Worm (Caenorhabditis elegans) whole organism, L1 larva: ENCODE measurements around the gene oma-1.
A peak's percentile ranks its signal among the peaks of the same experiment; 100 is the strongest.

Source experiments
- C04F5.9 ChIP-seq: sonication (generic microtip); optimal IDR thresholded peaks from 2 replicates; lab custom pipeline; 2016; ENCODE audit warnings: missing genetic modification characterization, missing compliant biosample characterization
- C16A3.4 ChIP-seq: fragments of 150-350 bp; optimal IDR thresholded peaks from 2 replicates; lab custom pipeline; 2014; ENCODE audit warnings: missing biosample characterization, missing genetic modification characterization
- ceh-63 ChIP-seq: fragments of 200-800 bp; sonication (Bioruptor generic); optimal IDR thresholded peaks from 2 replicates; lab custom pipeline; 2018; ENCODE audit warnings: mild to moderate bottlenecking, missing genetic modification characterization, missing compliant biosample characterization
- ceh-88 ChIP-seq: fragments of 200-800 bp; sonication (Bioruptor generic); IDR thresholded peaks from 2 replicates; pipeline ENCODE4 v1.3.6; 2022; ENCODE audit warnings: missing genetic modification characterization, missing compliant biosample characterization
- dsc-1 ChIP-seq: sonication (generic microtip); optimal IDR thresholded peaks from 2 replicates; lab custom pipeline; 2016; ENCODE audit warnings: mild to moderate bottlenecking, missing genetic modification characterization, missing compliant biosample characterization
- efl-1 ChIP-seq, 4 experiments: fragments of 150-350 bp; optimal IDR thresholded peaks in 3 of 4; peaks in 1 of 4; 1 replicate in 1 of 4; 2 replicates in 3 of 4; lab custom pipeline; 2014; ENCODE audit warnings: missing biosample characterization in 2 of 4, missing genetic modification characterization in 2 of 4, missing genetic modification reagents in 2 of 4
- efl-3 ChIP-seq: fragments of 200-800 bp; sonication (Bioruptor generic); optimal IDR thresholded peaks from 2 replicates; lab custom pipeline; 2018; ENCODE audit warnings: mild to moderate bottlenecking, missing genetic modification characterization, missing compliant biosample characterization
- egl-27 ChIP-seq, 2 experiments: fragments of 150-350 bp in 1 of 2; sonication (generic microtip); optimal IDR thresholded peaks; 3 replicates each; lab custom pipeline; 2017 to 2018; ENCODE audit warnings: missing biosample characterization in 2 of 2, missing genetic modification characterization in 2 of 2, missing genetic modification reagents in 2 of 2
- elt-2 ChIP-seq: sonication (generic microtip); optimal IDR thresholded peaks from 2 replicates; lab custom pipeline; 2016; ENCODE audit warnings: missing genetic modification characterization, mild to moderate bottlenecking, inconsistent platforms, missing compliant biosample characterization, missing genetic modification reagents
- ets-5 ChIP-seq: fragments of 200-800 bp; sonication (Bioruptor generic); IDR thresholded peaks from 2 replicates; pipeline ENCODE4 v1.3.6; 2022; ENCODE audit warnings: missing genetic modification characterization, missing compliant biosample characterization
- fkh-4 ChIP-seq: sonication (generic microtip); optimal IDR thresholded peaks from 2 replicates; lab custom pipeline; 2016; ENCODE audit warnings: missing compliant biosample characterization, missing genetic modification characterization, borderline replicate concordance
- fkh-8 ChIP-seq: sonication (generic microtip); optimal IDR thresholded peaks from 2 replicates; lab custom pipeline; 2016; ENCODE audit warnings: mild to moderate bottlenecking, missing genetic modification characterization, missing compliant biosample characterization
- hlh-17 ChIP-seq: fragments of 200-800 bp; sonication (Bioruptor generic); optimal IDR thresholded peaks from 2 replicates; lab custom pipeline; 2018; ENCODE audit warnings: missing genetic modification characterization, mild to moderate bottlenecking, missing compliant biosample characterization, moderate library complexity, borderline replicate concordance
- hlh-4 ChIP-seq: sonication (generic microtip); optimal IDR thresholded peaks from 2 replicates; lab custom pipeline; 2016; ENCODE audit warnings: mild to moderate bottlenecking, missing genetic modification characterization, missing compliant biosample characterization
- isw-1 ChIP-seq: fragments of 200-800 bp; sonication (Bioruptor generic); IDR thresholded peaks from 2 replicates; pipeline ENCODE4 v1.3.6; 2022; ENCODE audit warnings: missing genetic modification characterization, missing compliant biosample characterization
- lin-13 ChIP-seq: fragments of 150-350 bp; optimal IDR thresholded peaks from 2 replicates; lab custom pipeline; 2014; ENCODE audit warnings: missing biosample characterization, missing genetic modification reagents, missing genetic modification characterization
- lin-14 ChIP-seq: fragments of 200-800 bp; sonication (Bioruptor generic); optimal IDR thresholded peaks from 2 replicates; lab custom pipeline; 2018; ENCODE audit warnings: mild to moderate bottlenecking, missing genetic modification characterization, moderate library complexity, missing compliant biosample characterization
- lin-39 ChIP-seq: fragments of 150-350 bp; optimal IDR thresholded peaks from 2 replicates; lab custom pipeline; 2014; ENCODE audit warnings: missing biosample characterization, missing genetic modification reagents, missing genetic modification characterization
- mdl-1 ChIP-seq, 2 experiments: fragments of 150-350 bp; optimal IDR thresholded peaks; 2 replicates each; lab custom pipeline; 2014 to 2017; ENCODE audit warnings: missing biosample characterization in 2 of 2, missing genetic modification characterization in 2 of 2, inconsistent platforms in 1 of 2
- nhr-11 ChIP-seq: fragments of 150-350 bp; optimal IDR thresholded peaks from 2 replicates; lab custom pipeline; 2014; ENCODE audit warnings: missing biosample characterization, missing genetic modification characterization
- nhr-237 ChIP-seq: fragments of 150-350 bp; optimal IDR thresholded peaks from 2 replicates; lab custom pipeline; 2014; ENCODE audit warnings: missing biosample characterization, missing genetic modification characterization
- nhr-71 ChIP-seq: sonication (generic microtip); optimal IDR thresholded peaks from 2 replicates; lab custom pipeline; 2016; ENCODE audit warnings: mild to moderate bottlenecking, missing genetic modification characterization, moderate library complexity, missing compliant biosample characterization
- nhr-77 ChIP-seq: fragments of 150-350 bp; optimal IDR thresholded peaks from 2 replicates; lab custom pipeline; 2014; ENCODE audit warnings: missing biosample characterization, missing genetic modification characterization
- nhr-85 ChIP-seq: sonication (generic microtip); peaks from one replicate; lab custom pipeline; 2016; ENCODE audit warnings: missing genetic modification characterization, inconsistent platforms, missing compliant biosample characterization
- nhr-90 ChIP-seq: sonication (generic microtip); optimal IDR thresholded peaks from 2 replicates; lab custom pipeline; 2016; ENCODE audit warnings: mild to moderate bottlenecking, missing genetic modification characterization, missing compliant biosample characterization; ENCODE audit not compliant: poor library complexity
- pag-3 ChIP-seq: sonication (generic microtip); optimal IDR thresholded peaks from 2 replicates; lab custom pipeline; 2017; ENCODE audit warnings: missing genetic modification characterization, mild to moderate bottlenecking, missing compliant biosample characterization, antibody characterized with exemption, borderline replicate concordance; ENCODE audit not compliant: insufficient read depth
- rnt-1 ChIP-seq: sonication (generic microtip); optimal IDR thresholded peaks from 2 replicates; lab custom pipeline; 2016; ENCODE audit warnings: mild to moderate bottlenecking, missing genetic modification characterization, moderate library complexity, missing compliant biosample characterization
- skn-1 ChIP-seq: fragments of 150-350 bp; optimal IDR thresholded peaks from 2 replicates; lab custom pipeline; 2014; ENCODE audit warnings: missing biosample characterization, missing genetic modification characterization
- snu-23 ChIP-seq: sonication (generic microtip); optimal IDR thresholded peaks from 2 replicates; lab custom pipeline; 2016; ENCODE audit warnings: missing genetic modification characterization, missing compliant biosample characterization
- sptf-1 ChIP-seq: fragments of 150-350 bp; optimal IDR thresholded peaks from 2 replicates; lab custom pipeline; 2014; ENCODE audit warnings: missing biosample characterization, missing genetic modification characterization
- swsn-7 ChIP-seq: sonication (generic microtip); optimal IDR thresholded peaks from 2 replicates; lab custom pipeline; 2016; ENCODE audit warnings: missing genetic modification characterization, missing compliant biosample characterization
- tlp-1 ChIP-seq: fragments of 150-350 bp; optimal IDR thresholded peaks from 2 replicates; lab custom pipeline; 2014; ENCODE audit warnings: missing biosample characterization, missing genetic modification characterization
- unc-130 ChIP-seq: fragments of 150-350 bp; optimal IDR thresholded peaks from 2 replicates; lab custom pipeline; 2017; ENCODE audit warnings: missing biosample characterization, missing genetic modification characterization, inconsistent platforms
- vab-15 ChIP-seq: sonication (generic microtip); optimal IDR thresholded peaks from 2 replicates; lab custom pipeline; 2017; ENCODE audit warnings: missing genotype, mild to moderate bottlenecking, missing genetic modification characterization, missing compliant biosample characterization
- xbp-1 ChIP-seq: sonication (generic microtip); optimal IDR thresholded peaks from 2 replicates; lab custom pipeline; 2016; ENCODE audit warnings: missing genetic modification characterization, missing compliant biosample characterization
- zag-1 ChIP-seq: fragments of 150-350 bp; optimal IDR thresholded peaks from 2 replicates; lab custom pipeline; 2014; ENCODE audit warnings: missing biosample characterization, missing genetic modification characterization

oma-1 gene

ce11 chrIV:8888525-8889026 lies at the start of gene oma-1:
TSS of gene oma-1 (plus strand) at chrIV:8888976.
- TF ChIP-seq dsc-1 (tag; lab: Kevin White, UChicago): no peak
- peak; percentile 35 for TF ChIP-seq nhr-85 (tag; lab: Kevin White, UChicago)
- no peak for TF ChIP-seq fkh-8 (tag; lab: Kevin White, UChicago)

- TF ChIP-seq hlh-4 (tag; lab: Kevin White, UChicago): no peak
- TF ChIP-seq mdl-1 (tag; optimal IDR thresholded peaks at IDR 0.05; lab: Kevin White, UChicago): no peak
Measured at ce11 chrIV:8840161-8840765, 48.5 kb upstream of the oma-1 start, which contains the start of the genes T28C6.11 and T11B7.1. TSS of gene T28C6.11 (minus strand) at chrIV:8840261. TSS of gene T11B7.1 (plus strand) at chrIV:8840715.

DNA sequence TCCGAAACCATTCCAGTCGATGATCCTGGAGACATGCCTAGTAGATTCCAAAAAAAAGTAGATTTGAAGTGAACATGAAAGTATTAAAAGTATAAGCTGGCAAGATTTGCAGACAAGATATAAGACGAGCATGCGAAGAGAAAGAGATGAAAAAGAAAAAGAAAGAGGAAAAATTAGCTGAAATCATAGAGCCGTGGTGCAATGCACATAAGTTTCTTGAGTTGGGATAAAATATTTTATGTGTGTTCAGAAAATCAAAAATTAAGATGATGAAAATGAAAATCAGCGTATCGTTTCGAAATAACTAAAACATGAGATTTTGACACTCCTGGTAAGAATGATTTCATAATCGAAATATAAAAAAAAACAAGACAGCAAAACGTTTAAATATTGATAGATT lies 44.3 kb upstream of the oma-1 start, which contains the start of gene T11B7.2:
T11B7.2 (minus strand) TSS at position 101 of the 400 bp plus-strand sequence.
- TF ChIP-seq efl-1 (optimal IDR thresholded peaks at IDR 0.05; lab: Kevin White, UChicago) (no peak), efl-1 (GFP tag; optimal IDR thresholded peaks at IDR 0.05 in 1 of 2; lab: Kevin White, UChicago) (peak in 1 of 2 experiments; percentile 11), dsc-1 (tag; lab: Kevin White, UChicago) (peak; percentile 1), fkh-8 (tag; lab: Kevin White, UChicago) (no peak)

DNA sequence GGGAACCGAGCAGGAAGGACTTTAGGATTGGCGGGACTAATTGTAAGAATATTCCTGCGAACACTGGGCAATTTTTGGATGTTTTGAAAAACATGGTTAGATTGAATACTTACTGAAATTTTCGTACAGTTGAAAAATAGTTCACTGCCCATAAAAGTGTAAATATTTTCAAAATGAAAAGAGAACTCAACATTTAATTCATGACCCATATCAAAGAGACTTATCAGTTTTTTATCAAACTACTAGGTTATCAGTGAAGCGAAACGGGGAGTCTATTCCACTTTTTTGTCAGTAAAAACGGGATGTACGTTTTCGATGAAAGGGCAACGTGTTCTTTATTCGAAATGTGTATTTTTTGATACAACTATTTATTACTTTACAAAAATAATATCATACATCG lies 42.9 kb upstream of the oma-1 start:
- peak; percentile 68 for TF ChIP-seq elt-2 (tag; lab: Kevin White, UChicago)
- TF ChIP-seq nhr-85 (tag; lab: Kevin White, UChicago): no peak
- no peak for TF ChIP-seq efl-1 (optimal IDR thresholded peaks at IDR 0.05; lab: Kevin White, UChicago)
- TF ChIP-seq efl-1 (GFP tag; optimal IDR thresholded peaks at IDR 0.05 in 1 of 2; lab: Kevin White, UChicago): peak in 1 of 2 experiments; percentile 50

DNA sequence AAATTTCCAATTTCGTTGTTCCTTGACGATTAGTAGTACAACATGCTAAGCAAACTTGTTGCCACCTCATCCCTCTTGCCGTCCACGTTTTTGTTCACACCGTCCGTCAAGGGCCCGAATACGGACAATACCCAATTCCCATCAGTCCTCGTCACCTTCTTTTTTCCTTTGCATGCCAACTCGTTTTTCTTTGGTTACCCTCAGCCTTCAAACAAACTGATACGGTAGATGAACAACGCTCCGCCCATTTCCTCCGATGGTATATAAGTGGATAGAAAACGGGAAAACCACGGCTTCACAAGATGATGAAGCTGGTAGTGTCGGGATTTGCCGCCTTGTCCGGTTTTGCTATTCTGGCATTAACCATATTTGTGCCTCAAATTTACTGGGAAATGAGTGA lies 40.9 kb upstream of the oma-1 start, which contains the start of gene col-118:
col-118 (plus strand) TSS at position 301 of the 400 bp plus-strand sequence.
- TF ChIP-seq pag-3 (tag; lab: Kevin White, UChicago) (no peak), nhr-90 (no peak), C04F5.9 (tag; lab: Kevin White, UChicago) (no peak), unc-130 (no peak), xbp-1 (tag; lab: Kevin White, UChicago) (no peak), ceh-63 (GFP tag; lab: Kevin White, UChicago) (no peak), isw-1 (GFP tag; lab: Robert Waterston, UW) (no peak), swsn-7 (tag; lab: Kevin White, UChicago) (no peak), nhr-85 (tag; lab: Kevin White, UChicago) (no peak), egl-27 (tag; optimal IDR thresholded peaks at IDR 0.05; lab: Kevin White, UChicago) (no peak), zag-1 (tag; lab: Kevin White, UChicago) (no peak), lin-14 (no peak), snu-23 (GFP tag; lab: Kevin White, UChicago) (no peak), nhr-237 (no peak), sptf-1 (no peak), lin-39 (tag; lab: Kevin White, UChicago) (no peak), nhr-11 (tag; lab: Kevin White, UChicago) (no peak), nhr-71 (no peak), tlp-1 (tag; lab: Kevin White, UChicago) (no peak), nhr-77 (tag; lab: Kevin White, UChicago) (no peak)
- TF ChIP-seq, all 84 proteins: peak for 0

ce11 chrIV:8848983-8849382 lies 39.8 kb upstream of the oma-1 start:
- TF ChIP-seq efl-1 (optimal IDR thresholded peaks at IDR 0.05; lab: Kevin White, UChicago) (no peak), efl-1 (GFP tag; optimal IDR thresholded peaks at IDR 0.05 in 1 of 2; lab: Kevin White, UChicago) (peak in 1 of 2 experiments; percentile 56), vab-15 (tag; lab: Kevin White, UChicago) (no peak)

DNA sequence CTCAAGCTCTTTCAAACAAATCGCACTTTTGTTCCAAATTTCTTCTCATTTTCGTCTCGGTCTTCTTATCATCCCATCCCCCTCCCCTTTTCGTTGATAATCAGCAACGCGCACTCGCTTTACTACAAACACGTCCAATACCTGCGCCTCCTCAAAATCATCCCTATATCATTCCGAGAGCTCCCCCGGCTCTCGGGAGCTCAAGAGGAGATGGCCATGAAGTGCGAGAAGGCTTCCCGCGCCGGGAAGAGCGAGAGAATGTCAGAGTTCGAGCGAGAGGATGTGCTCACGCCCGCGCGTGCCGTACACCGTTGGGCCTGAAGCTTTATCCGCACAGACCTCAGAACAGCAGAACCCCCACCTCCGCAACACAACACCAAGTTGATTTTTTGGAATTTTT lies 38.0 kb upstream of the oma-1 start:
- no peak for TF ChIP-seq tlp-1 (tag; lab: Kevin White, UChicago)
- TF ChIP-seq lin-13: no peak
- no peak for TF ChIP-seq mdl-1 (tag; optimal IDR thresholded peaks at IDR 0.05; lab: Kevin White, UChicago)
- peak; percentile 65 for TF ChIP-seq lin-14
- TF ChIP-seq swsn-7 (tag; lab: Kevin White, UChicago): no peak
- TF ChIP-seq nhr-77 (tag; lab: Kevin White, UChicago): no peak
- no peak for TF ChIP-seq fkh-4 (tag; lab: Kevin White, UChicago)
- no peak for TF ChIP-seq efl-3 (GFP tag; lab: Kevin White, UChicago)
- TF ChIP-seq lin-39 (tag; lab: Kevin White, UChicago): no peak
- TF ChIP-seq ceh-88: no peak
- no peak for TF ChIP-seq snu-23 (GFP tag; lab: Kevin White, UChicago)
- no peak for TF ChIP-seq ets-5
- no peak for TF ChIP-seq C16A3.4 (tag; lab: Kevin White, UChicago)
- TF ChIP-seq skn-1 (tag; lab: Kevin White, UChicago): peak; percentile 5
- no peak for TF ChIP-seq hlh-17
- no peak for TF ChIP-seq egl-27 (tag; optimal IDR thresholded peaks at IDR 0.05; lab: Kevin White, UChicago)
- no peak for TF ChIP-seq nhr-237
- peak; percentile 45 for TF ChIP-seq rnt-1
- no peak for TF ChIP-seq nhr-90
